Worm (Caenorhabditis elegans): Measurements from ENCODE around the gene Y73B6A.1.
A peak's percentile ranks its signal among the peaks of the same experiment; 100 is the strongest.

The Y73B6A.1 gene

ce11 chrIV:6653663-6654201 is 14.1 kb downstream of the Y73B6A.1 start:
- TF ChIP-seq ceh-9 (tag; optimal IDR thresholded peaks at IDR 0.05), result no peak

DNA sequence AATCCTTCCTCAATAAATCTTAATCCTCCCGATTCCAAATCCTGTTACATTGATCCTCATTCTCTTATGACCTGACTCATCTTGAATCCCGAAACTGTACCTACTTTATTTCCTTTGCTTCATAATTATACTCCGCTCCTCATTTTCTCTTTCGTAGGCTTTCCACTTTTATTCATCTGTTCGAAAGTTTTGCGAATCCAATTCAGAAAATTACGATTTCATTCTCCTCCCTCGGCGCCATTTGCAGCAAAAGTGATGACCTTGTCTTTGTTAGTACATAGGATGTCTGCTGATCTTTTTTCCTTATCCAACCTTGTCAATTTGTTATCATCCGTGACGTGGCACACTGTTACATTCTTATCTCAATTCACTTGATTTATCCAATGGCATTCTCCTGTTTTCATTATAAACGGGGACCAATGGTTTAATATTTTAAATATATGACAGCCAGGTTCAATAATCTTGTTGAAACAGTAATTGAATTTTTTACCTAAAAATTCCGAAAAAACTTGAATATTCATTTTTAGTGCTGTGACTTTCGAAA is 15.2 kb downstream of the Y73B6A.1 start:
- TF ChIP-seq hlh-8 (tag; optimal IDR thresholded peaks at IDR 0.05) (no peak), dve-1 (tag; optimal IDR thresholded peaks at IDR 0.05) (no peak), ahr-1 (tag; optimal IDR thresholded peaks at IDR 0.05) (no peak), elt-2 (tag; optimal IDR thresholded peaks at IDR 0.05) (no peak), tbx-2 (tag; optimal IDR thresholded peaks at IDR 0.05) (no peak), pqm-1 (tag; optimal IDR thresholded peaks at IDR 0.05) (no peak), ceh-2 (tag; optimal IDR thresholded peaks at IDR 0.05) (no peak), nhr-232 (tag; optimal IDR thresholded peaks at IDR 0.05) (no peak), unc-55 (GFP tag; optimal IDR thresholded peaks at IDR 0.05) (no peak), hlh-15 (tag; optimal IDR thresholded peaks at IDR 0.05) (no peak), ztf-16 (tag; optimal IDR thresholded peaks at IDR 0.05) (no peak)

- no peak for TF ChIP-seq fkh-6 (tag; optimal IDR thresholded peaks at IDR 0.05)
- no peak for TF ChIP-seq dve-1 (tag; optimal IDR thresholded peaks at IDR 0.05)
- no peak for TF ChIP-seq pag-3 (tag; optimal IDR thresholded peaks at IDR 0.05; ENCODE audit: borderline replicate concordance)
- no peak for TF ChIP-seq ztf-16 (tag; optimal IDR thresholded peaks at IDR 0.05)
- no peak for TF ChIP-seq madf-2 (tag; optimal IDR thresholded peaks at IDR 0.05)
- no peak for TF ChIP-seq tbx-7 (tag; optimal IDR thresholded peaks at IDR 0.05)
- peak; percentile 74 for TF ChIP-seq ceh-14 (tag; optimal IDR thresholded peaks at IDR 0.05)
- peak; percentile 69 for TF ChIP-seq dmd-4 (tag; optimal IDR thresholded peaks at IDR 0.05; ENCODE audit: borderline replicate concordance)
- TF ChIP-seq fkh-10 (GFP tag; optimal IDR thresholded peaks at IDR 0.05), result no peak
- peak; percentile 71 for TF ChIP-seq tbx-2 (tag; optimal IDR thresholded peaks at IDR 0.05)
- TF ChIP-seq sdc-2 (tag; optimal IDR thresholded peaks at IDR 0.05), result no peak
- no peak for TF ChIP-seq K09A11.1 (tag; optimal IDR thresholded peaks at IDR 0.05; ENCODE audit: insufficient read depth)
- peak; percentile 22 for TF ChIP-seq ets-4 (tag; optimal IDR thresholded peaks at IDR 0.05)
- no peak for TF ChIP-seq ttx-3 (tag; optimal IDR thresholded peaks at IDR 0.05)
- TF ChIP-seq ceh-31 (tag; optimal IDR thresholded peaks at IDR 0.05), result peak; percentile 92
- TF ChIP-seq unc-55 (GFP tag; optimal IDR thresholded peaks at IDR 0.05), result peak; percentile 91
- no peak for TF ChIP-seq syd-9 (tag; optimal IDR thresholded peaks at IDR 0.05)
- no peak for TF ChIP-seq hlh-13 (GFP tag; optimal IDR thresholded peaks at IDR 0.05)
- TF ChIP-seq che-1 (tag; optimal IDR thresholded peaks at IDR 0.05), result no peak
- TF ChIP-seq ceh-18 (tag; optimal IDR thresholded peaks at IDR 0.05), result peak; percentile 31
- no peak for TF ChIP-seq Y22D7AL.16 (tag; optimal IDR thresholded peaks at IDR 0.05)
- peak; percentile 54 for TF ChIP-seq nhr-11 (tag; optimal IDR thresholded peaks at IDR 0.05)
- TF ChIP-seq sox-4 (tag; optimal IDR thresholded peaks at IDR 0.05), result no peak
- TF ChIP-seq mec-3 (tag; optimal IDR thresholded peaks at IDR 0.05; ENCODE audit: borderline replicate concordance), result no peak
- TF ChIP-seq hlh-8 (tag; optimal IDR thresholded peaks at IDR 0.05), result no peak
- TF ChIP-seq pha-2 (tag; optimal IDR thresholded peaks at IDR 0.05), result peak; percentile 73
- TF ChIP-seq ceh-45 (GFP tag; IDR thresholded peaks at IDR 0.05), result no peak
- peak; percentile 60 for TF ChIP-seq ceh-2 (tag; optimal IDR thresholded peaks at IDR 0.05)
- TF ChIP-seq fax-1 (tag; optimal IDR thresholded peaks at IDR 0.05), result no peak
- TF ChIP-seq pqm-1 (tag; optimal IDR thresholded peaks at IDR 0.05), result no peak
- no peak for TF ChIP-seq pha-4 (tag; optimal IDR thresholded peaks at IDR 0.05)
- TF ChIP-seq unc-42 (tag; optimal IDR thresholded peaks at IDR 0.05), result peak; percentile 94
- no peak for TF ChIP-seq ceh-9 (tag; optimal IDR thresholded peaks at IDR 0.05)
- TF ChIP-seq ceh-19 (GFP tag; optimal IDR thresholded peaks at IDR 0.05), result peak; percentile 49
- no peak for TF ChIP-seq C08G9.2 (tag; optimal IDR thresholded peaks at IDR 0.05)
- no peak for TF ChIP-seq npax-4 (tag; optimal IDR thresholded peaks at IDR 0.05)
- TF ChIP-seq nhr-232 (tag; optimal IDR thresholded peaks at IDR 0.05), result no peak
- TF ChIP-seq rnt-1 (tag; optimal IDR thresholded peaks at IDR 0.05), result peak; percentile 68
- peak; percentile 89 for TF ChIP-seq nfya-1 (tag; optimal IDR thresholded peaks at IDR 0.05)
- TF ChIP-seq lim-6 (tag; optimal IDR thresholded peaks at IDR 0.05), result peak; percentile 9
- TF ChIP-seq unc-3 (GFP tag; conservative IDR thresholded peaks at IDR 0.05), result no peak
- TF ChIP-seq unc-3 (tag; optimal IDR thresholded peaks at IDR 0.05), result no peak
- no peak for TF ChIP-seq eyg-1 (tag; optimal IDR thresholded peaks at IDR 0.05)
- TF ChIP-seq ceh-24 (tag; optimal IDR thresholded peaks at IDR 0.05), result no peak
Measured at ce11 chrIV:6648625-6649024, 19.2 kb downstream of the Y73B6A.1 start.
